Worm (Caenorhabditis elegans) whole organism, L4 larva: ENCODE results near the gene gta-1.

Source experiments
- D1046.2 ChIP-seq: fragments of 200-800 bp; sonication (Bioruptor generic); IDR thresholded peaks from 2 replicates; pipeline ENCODE4 v1.3.6; 2022; ENCODE audit warnings: missing genetic modification characterization, missing compliant biosample characterization
- F26F4.8 ChIP-seq: fragments of 200-800 bp; sonication (Bioruptor generic); conservative IDR thresholded peaks from 2 replicates; pipeline ENCODE4 v1.3.6; 2022; ENCODE audit warnings: missing genetic modification characterization, missing compliant biosample characterization
- T20F7.1 ChIP-seq: fragments of 200-800 bp; sonication (Bioruptor generic); optimal IDR thresholded peaks from 2 replicates; lab custom pipeline; 2018; ENCODE audit warnings: mild to moderate bottlenecking, missing genetic modification characterization, missing compliant biosample characterization
- T26A8.4 ChIP-seq: fragments of 200-800 bp; sonication (Bioruptor generic); IDR thresholded peaks from 2 replicates; pipeline ENCODE4 v1.3.6; 2022; ENCODE audit warnings: missing genetic modification characterization, missing compliant biosample characterization
- Y5F2A.4 ChIP-seq: fragments of 200-800 bp; sonication (Bioruptor generic); optimal IDR thresholded peaks from 2 replicates; lab custom pipeline; 2018; ENCODE audit warnings: mild to moderate bottlenecking, missing genetic modification characterization, missing compliant biosample characterization
- ZK337.2 ChIP-seq: fragments of 200-800 bp; sonication (Bioruptor generic); IDR thresholded peaks from 2 replicates; pipeline ENCODE4 v1.3.6; 2022; ENCODE audit warnings: missing genetic modification reagents, missing genetic modification characterization, missing compliant biosample characterization
- aha-1 ChIP-seq: fragments of 150-350 bp; peaks from one replicate; lab custom pipeline; 2014; ENCODE audit warnings: missing biosample characterization, missing genetic modification characterization
- attf-4 ChIP-seq: sonication (generic microtip); optimal IDR thresholded peaks from 3 replicates; lab custom pipeline; 2017; ENCODE audit warnings: missing biosample characterization, missing genetic modification characterization
- ceh-20 ChIP-seq: fragments of 200-800 bp; sonication (Bioruptor generic); IDR thresholded peaks from 2 replicates; pipeline ENCODE4 v1.3.6; 2022; ENCODE audit warnings: missing genetic modification reagents, missing genetic modification characterization, missing compliant biosample characterization
- ceh-82 ChIP-seq: sonication (generic microtip); optimal IDR thresholded peaks from 2 replicates; lab custom pipeline; 2017; ENCODE audit warnings: missing biosample characterization, missing genetic modification characterization
- cey-2 ChIP-seq: sonication (generic microtip); optimal IDR thresholded peaks from 3 replicates; lab custom pipeline; 2017; ENCODE audit warnings: missing genetic modification characterization, mild to moderate bottlenecking, missing compliant biosample characterization, antibody characterized with exemption, borderline replicate concordance; ENCODE audit not compliant: insufficient read depth
- daf-12 ChIP-seq: fragments of 150-350 bp; optimal IDR thresholded peaks from 2 replicates; lab custom pipeline; 2014; ENCODE audit warnings: missing biosample characterization, missing genetic modification reagents, missing genetic modification characterization
- dmd-6 ChIP-seq: fragments of 200-800 bp; sonication (Bioruptor generic); IDR thresholded peaks from 2 replicates; pipeline ENCODE4 v1.3.6; 2022; ENCODE audit warnings: missing genetic modification reagents, missing genetic modification characterization, missing compliant biosample characterization
- dmd-9 ChIP-seq: fragments of 200-800 bp; sonication (Bioruptor generic); IDR thresholded peaks from 2 replicates; pipeline ENCODE4 v1.3.6; 2022; ENCODE audit warnings: missing genetic modification reagents, missing genetic modification characterization, missing compliant biosample characterization
- dpl-1 ChIP-seq: fragments of 150-350 bp; optimal IDR thresholded peaks from 2 replicates; lab custom pipeline; 2014; ENCODE audit warnings: missing biosample characterization, missing genetic modification reagents, missing genetic modification characterization
- dve-1 ChIP-seq: sonication (generic microtip); optimal IDR thresholded peaks from 2 replicates; lab custom pipeline; 2017; ENCODE audit warnings: antibody characterized with exemption, mild to moderate bottlenecking, missing genetic modification characterization, missing compliant biosample characterization; ENCODE audit not compliant: insufficient read depth
- egl-27 ChIP-seq: sonication (generic microtip); optimal IDR thresholded peaks from 3 replicates; lab custom pipeline; 2017; ENCODE audit warnings: missing biosample characterization, missing genetic modification reagents, missing genetic modification characterization
- egl-43 ChIP-seq: fragments of 200-800 bp; sonication (Bioruptor generic); IDR thresholded peaks from 2 replicates; pipeline ENCODE4 v1.3.6; 2022; ENCODE audit warnings: missing genetic modification reagents, missing genetic modification characterization, missing compliant biosample characterization
- fkh-10 ChIP-seq: fragments of 150-350 bp; optimal IDR thresholded peaks from 2 replicates; lab custom pipeline; 2014; ENCODE audit warnings: missing biosample characterization, missing genetic modification reagents, missing genetic modification characterization
- hlh-11 ChIP-seq: fragments of 200-800 bp; sonication (Bioruptor generic); optimal IDR thresholded peaks from 2 replicates; lab custom pipeline; 2018; ENCODE audit warnings: mild to moderate bottlenecking, missing genetic modification characterization, missing compliant biosample characterization
- hlh-30 ChIP-seq: sonication (generic microtip); optimal IDR thresholded peaks from 2 replicates; lab custom pipeline; 2017; ENCODE audit warnings: antibody characterized with exemption, mild to moderate bottlenecking, missing genetic modification characterization, missing compliant biosample characterization; ENCODE audit not compliant: insufficient read depth
- lim-7 ChIP-seq: fragments of 200-800 bp; sonication (Bioruptor generic); IDR thresholded peaks from 2 replicates; pipeline ENCODE4 v1.3.6; 2022; ENCODE audit warnings: missing genetic modification characterization, missing compliant biosample characterization
- lin-13 ChIP-seq: fragments of 150-350 bp; optimal IDR thresholded peaks from 2 replicates; lab custom pipeline; 2014; ENCODE audit warnings: missing biosample characterization, missing genetic modification reagents, missing genetic modification characterization
- lin-38 ChIP-seq: fragments of 200-800 bp; sonication (Bioruptor generic); IDR thresholded peaks from 2 replicates; pipeline ENCODE4 v1.3.6; 2022; ENCODE audit warnings: missing genetic modification reagents, missing genetic modification characterization, missing compliant biosample characterization
- lin-39 ChIP-seq: fragments of 150-350 bp; optimal IDR thresholded peaks from 2 replicates; lab custom pipeline; 2014; ENCODE audit warnings: missing biosample characterization, missing genetic modification reagents, missing genetic modification characterization
- madf-5 ChIP-seq, 2 experiments: fragments of 200-800 bp; sonication (Bioruptor generic); IDR thresholded peaks; 2 replicates each; pipeline ENCODE4 v1.3.6; 2022; ENCODE audit warnings: missing compliant biosample characterization in 2 of 2, missing genetic modification characterization in 2 of 2
- madf-9 ChIP-seq: fragments of 200-800 bp; sonication (Bioruptor generic); conservative IDR thresholded peaks from 2 replicates; pipeline ENCODE4 v1.3.6; 2022; ENCODE audit warnings: missing genetic modification reagents, missing genetic modification characterization, missing compliant biosample characterization
- mes-2 ChIP-seq: sonication (generic microtip); optimal IDR thresholded peaks from 2 replicates; lab custom pipeline; 2016; ENCODE audit warnings: missing genotype, mild to moderate bottlenecking, missing genetic modification characterization, missing compliant biosample characterization; ENCODE audit not compliant: poor library complexity, severe bottlenecking
- nhr-10 ChIP-seq: fragments of 150-350 bp; optimal IDR thresholded peaks from 2 replicates; lab custom pipeline; 2014; ENCODE audit warnings: missing biosample characterization, missing genetic modification characterization
- nhr-102 ChIP-seq: sonication (generic microtip); optimal IDR thresholded peaks from 2 replicates; lab custom pipeline; 2016; ENCODE audit warnings: mild to moderate bottlenecking, missing genetic modification characterization, moderate library complexity, missing compliant biosample characterization
- nhr-237 ChIP-seq: sonication (generic microtip); optimal IDR thresholded peaks from 2 replicates; lab custom pipeline; 2017; ENCODE audit warnings: missing biosample characterization, missing genetic modification characterization
- nhr-28 ChIP-seq: fragments of 150-350 bp; optimal IDR thresholded peaks from 2 replicates; lab custom pipeline; 2014; ENCODE audit warnings: missing biosample characterization, missing genetic modification characterization
- nhr-48 ChIP-seq: sonication (generic microtip); optimal IDR thresholded peaks from 2 replicates; lab custom pipeline; 2016; ENCODE audit warnings: mild to moderate bottlenecking, missing genetic modification characterization, missing compliant biosample characterization
- php-3 ChIP-seq: fragments of 200-800 bp; sonication (Bioruptor generic); IDR thresholded peaks from 2 replicates; pipeline ENCODE4 v1.3.6; 2022; ENCODE audit warnings: missing genetic modification reagents, missing genetic modification characterization, missing compliant biosample characterization
- set-16 ChIP-seq: fragments of 200-800 bp; sonication (Bioruptor generic); IDR thresholded peaks from 2 replicates; pipeline ENCODE4 v1.3.6; 2022; ENCODE audit warnings: missing genetic modification reagents, missing genetic modification characterization, missing compliant biosample characterization
- snpc-1.2 ChIP-seq: fragments of 200-800 bp; sonication (Bioruptor generic); IDR thresholded peaks from 2 replicates; pipeline ENCODE4 v1.3.6; 2022; ENCODE audit warnings: missing genetic modification reagents, missing genetic modification characterization, missing compliant biosample characterization
- tra-1 ChIP-seq: fragments of 200-800 bp; sonication (Bioruptor generic); IDR thresholded peaks from 2 replicates; pipeline ENCODE4 v1.3.6; 2022; ENCODE audit warnings: missing genetic modification reagents, missing genetic modification characterization, missing compliant biosample characterization
- unc-130 ChIP-seq: sonication (generic microtip); optimal IDR thresholded peaks from 2 replicates; lab custom pipeline; 2016; ENCODE audit warnings: missing genetic modification reagents, missing genetic modification characterization, missing compliant biosample characterization
- unc-62 ChIP-seq, 3 experiments: fragments of 150-350 bp in 1 of 3; sonication (generic microtip); optimal IDR thresholded peaks in 2 of 3; peaks in 1 of 3; 1 replicate in 1 of 3; 2 replicates in 2 of 3; lab custom pipeline; 2014 to 2017; ENCODE audit warnings: missing biosample characterization in 3 of 3, missing genetic modification characterization in 3 of 3, missing genetic modification reagents in 3 of 3, missing genotype in 1 of 3
- zag-1 ChIP-seq: fragments of 150-350 bp; optimal IDR thresholded peaks from 2 replicates; lab custom pipeline; 2014; ENCODE audit warnings: missing biosample characterization, missing genetic modification characterization
- zip-2 ChIP-seq: fragments of 150-350 bp; optimal IDR thresholded peaks from 2 replicates; lab custom pipeline; 2014; ENCODE audit warnings: missing biosample characterization, missing genetic modification characterization
- ztf-7 ChIP-seq: fragments of 150-350 bp; optimal IDR thresholded peaks from 2 replicates; lab custom pipeline; 2014; ENCODE audit warnings: missing biosample characterization, missing genetic modification characterization

The gta-1 gene

DNA sequence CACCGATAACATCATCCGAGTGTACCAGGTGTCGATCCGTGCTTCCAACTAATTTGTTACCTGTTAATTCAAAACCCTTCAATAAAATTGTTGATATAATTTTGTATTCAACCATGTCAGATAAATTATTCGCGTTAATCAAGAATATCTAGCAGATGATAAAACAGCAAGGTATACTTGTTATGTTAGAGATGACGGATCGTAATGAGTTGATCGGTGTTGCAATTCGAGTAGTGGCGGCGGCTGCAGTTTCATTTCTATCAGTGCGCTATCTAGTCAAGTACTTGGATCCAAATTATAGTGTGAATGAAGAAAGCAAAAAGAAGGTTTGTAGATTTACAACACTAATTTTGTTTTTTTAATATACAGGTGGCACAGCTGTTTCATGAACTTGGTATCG, 2.7 kb upstream of the gta-1 start, which contains the start of gene mspn-1:
Gene mspn-1, plus strand, starts transcription at position 190 of the 400 bp plus-strand sequence.
- TF ChIP-seq mes-2 = peak; percentile 5
- 0 out of 4 replicates have a peak, but pooled peaks of 1 of the 2 experiments have one; percentile 12 for TF ChIP-seq madf-5 (GFP tag; IDR thresholded peaks at IDR 0.05; lab: Robert Waterston, UW)
- TF ChIP-seq lin-38 (GFP tag; lab: Robert Waterston, UW) = 0 out of 2 replicates have a peak, but pooled peaks have one; percentile 41
- TF ChIP-seq F26F4.8 = no peak
- no peak for TF ChIP-seq T26A8.4
- TF ChIP-seq lin-39 (tag; lab: Kevin White, UChicago) = no peak
- TF ChIP-seq nhr-237 = no peak
- TF ChIP-seq dve-1 (tag; lab: Kevin White, UChicago) = no peak
- no peak for TF ChIP-seq D1046.2 (GFP tag; lab: Robert Waterston, UW)
- peak; percentile 71 for TF ChIP-seq snpc-1.2 (GFP tag; lab: Robert Waterston, UW)

DNA sequence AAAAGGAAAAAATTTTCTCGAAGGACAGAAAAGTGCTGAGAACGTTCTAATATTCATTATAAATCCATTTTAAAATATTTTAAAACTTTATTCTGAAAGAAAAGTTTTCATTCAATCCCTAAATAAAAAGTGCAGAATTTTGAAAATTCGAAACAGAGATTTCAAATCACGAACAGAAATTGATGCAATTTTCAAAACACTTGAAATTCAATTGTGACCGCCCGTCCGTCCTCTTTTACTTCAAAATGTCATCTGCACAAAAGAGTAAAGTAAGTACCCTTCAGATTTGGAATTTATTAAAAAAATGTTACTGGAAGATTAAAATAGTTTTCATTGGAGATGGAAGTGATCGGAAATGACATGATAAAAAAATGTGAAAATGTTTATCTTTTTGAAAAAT, 8.0 kb downstream of the gta-1 start:
- TF ChIP-seq fkh-10 (GFP tag; lab: Kevin White, UChicago) (peak; percentile 44), ceh-82 (tag; lab: Kevin White, UChicago) (no peak), ZK337.2 (GFP tag; lab: Robert Waterston, UW) (no peak)
- TF ChIP-seq, all 104 proteins: peak for 1

DNA sequence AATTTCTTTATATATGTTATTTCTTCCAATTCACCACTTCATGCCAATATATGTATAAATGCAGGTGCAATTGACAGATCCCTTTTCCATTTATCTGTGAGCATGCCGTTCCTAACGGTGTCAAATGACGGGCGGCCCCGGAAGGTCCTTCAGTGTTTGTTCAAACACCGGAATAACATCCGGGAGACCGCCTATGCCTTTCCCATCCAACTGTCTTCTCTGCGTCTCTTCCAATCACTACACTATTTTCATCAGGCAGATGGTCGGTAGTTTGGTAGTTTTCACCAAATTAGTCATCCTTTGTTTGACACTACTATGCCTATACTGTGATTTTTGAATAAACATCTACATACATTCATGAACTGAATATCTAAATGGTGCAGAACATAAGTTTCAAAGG, 10.1 kb downstream of the gta-1 start:
- TF ChIP-seq hlh-11 (tag; lab: Kevin White, UChicago) = no peak
- TF ChIP-seq nhr-237 = no peak
- no peak for TF ChIP-seq aha-1 (tag; lab: Kevin White, UChicago)
- TF ChIP-seq daf-12 (tag; lab: Kevin White, UChicago) = no peak
- no peak for TF ChIP-seq nhr-10 (tag; lab: Kevin White, UChicago)
- TF ChIP-seq nhr-28 (tag; lab: Kevin White, UChicago) = no peak
- TF ChIP-seq cey-2 (tag; lab: Kevin White, UChicago) = no peak
- no peak for TF ChIP-seq unc-130 (GFP tag; lab: Kevin White, UChicago)
- TF ChIP-seq T20F7.1 (GFP tag; lab: Kevin White, UChicago) = no peak
- no peak for TF ChIP-seq nhr-48
- no peak for TF ChIP-seq set-16 (GFP tag; lab: Robert Waterston, UW)
- TF ChIP-seq dmd-9 = no peak
- no peak for TF ChIP-seq egl-27
- no peak for TF ChIP-seq ceh-20 (GFP tag; lab: Robert Waterston, UW)
- TF ChIP-seq dmd-6 (GFP tag; lab: Robert Waterston, UW) = no peak
- no peak for TF ChIP-seq zag-1 (tag; lab: Kevin White, UChicago)
- TF ChIP-seq hlh-30 (tag; lab: Kevin White, UChicago) = no peak
- TF ChIP-seq, all 104 proteins: peak for 0

DNA sequence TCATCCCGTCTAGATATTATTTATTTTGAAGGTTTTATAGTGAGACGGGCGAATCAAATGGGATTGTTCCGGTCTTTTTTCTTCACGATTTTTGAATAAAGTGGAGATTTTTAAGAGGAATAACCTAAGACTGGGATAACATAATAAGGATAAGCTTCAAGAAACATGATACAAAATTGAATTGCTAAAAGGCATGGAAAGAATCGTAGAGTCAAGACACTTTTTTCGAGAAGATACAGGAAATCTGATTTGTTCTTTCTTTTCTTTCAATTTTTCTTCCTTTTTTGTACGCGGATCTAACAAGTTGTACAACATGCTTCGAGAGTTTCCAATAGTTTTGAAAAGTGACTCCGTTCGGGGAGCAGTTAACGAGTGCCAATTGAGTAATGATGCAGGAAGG, 11.0 kb downstream of the gta-1 start:
- TF ChIP-seq nhr-102 (tag; lab: Kevin White, UChicago) (no peak), zip-2 (no peak), attf-4 (tag; lab: Kevin White, UChicago) (no peak), F26F4.8 (no peak), lin-13 (GFP tag; lab: Kevin White, UChicago) (no peak), php-3 (GFP tag; lab: Robert Waterston, UW) (no peak), egl-43 (no peak), Y5F2A.4 (no peak), dve-1 (tag; lab: Kevin White, UChicago) (no peak), tra-1 (no peak), D1046.2 (GFP tag; lab: Robert Waterston, UW) (no peak), nhr-10 (tag; lab: Kevin White, UChicago) (no peak), ztf-7 (tag; lab: Kevin White, UChicago) (no peak), lim-7 (GFP tag; lab: Robert Waterston, UW) (no peak), unc-62 (GFP tag; optimal IDR thresholded peaks at IDR 0.05 in 1 of 2; lab: Kevin White, UChicago) (peak in 1 of 2 experiments; percentile 88), unc-62 (tag; optimal IDR thresholded peaks at IDR 0.05; lab: Kevin White, UChicago) (no peak), dpl-1 (GFP tag; lab: Kevin White, UChicago) (no peak), madf-9 (GFP tag; lab: Robert Waterston, UW) (no peak), fkh-10 (GFP tag; lab: Kevin White, UChicago) (peak; percentile 55)
